Fruit fly (Drosophila melanogaster): Measurements from ENCODE around the gene C3G.
A peak's percentile ranks its signal among the peaks of the same experiment; 100 is the strongest.

The C3G gene

dm6 chrX:6804485-6805295 is 1.3 kb upstream of the C3G start (continued):
- TF ChIP-seq gcm2 (GFP tag; optimal IDR thresholded peaks at IDR 0.05) (no peak), gsb (GFP tag; IDR thresholded peaks at IDR 0.05) (peak; percentile 46; the same call in 1 of the 2 replicates), CG11695 (GFP tag; IDR thresholded peaks at IDR 0.05) (peak; percentile 79), CG33557 (GFP tag; optimal IDR thresholded peaks at IDR 0.05) (peak; percentile 45), CG13287 (GFP tag; IDR thresholded peaks at IDR 0.05; ENCODE audit: partially characterized antibody) (no peak), Camta (GFP tag; optimal IDR thresholded peaks at IDR 0.05) (peak; percentile 39), CG8359 (GFP tag; optimal IDR thresholded peaks at IDR 0.05; ENCODE audit: borderline replicate concordance) (no peak), Neu2 (GFP tag; optimal IDR thresholded peaks at IDR 0.05; ENCODE audit: borderline replicate concordance) (no peak), danr (GFP tag; IDR thresholded peaks at IDR 0.05) (0 out of 2 replicates have a peak, but pooled peaks have one; percentile 47), Bgb (GFP tag; IDR thresholded peaks at IDR 0.05; ENCODE audit: partially characterized antibody) (no peak), slbo (GFP tag; IDR thresholded peaks at IDR 0.05) (peak; percentile 88), grau (tag; optimal IDR thresholded peaks at IDR 0.05) (peak; percentile 98), CG6254 (GFP tag; optimal IDR thresholded peaks at IDR 0.05) (no peak), CG11085 (GFP tag; IDR thresholded peaks at IDR 0.05) (peak; percentile 73), CG10274 (GFP tag; optimal IDR thresholded peaks at IDR 0.05) (peak; percentile 20), corto (GFP tag; optimal IDR thresholded peaks at IDR 0.05) (peak; percentile 93), CG10959 (GFP tag; IDR thresholded peaks at IDR 0.05) (peak; percentile 86), lov (optimal IDR thresholded peaks at IDR 0.05) (no peak), lov (GFP tag; IDR thresholded peaks at IDR 0.05) (peak; percentile 87; the same call in 2 of the 3 replicates), CG6854 (GFP tag; optimal IDR thresholded peaks at IDR 0.05) (peak; percentile 53), lmd (GFP tag; IDR thresholded peaks at IDR 0.05) (peak; percentile 81), CG13296 (GFP tag; optimal IDR thresholded peaks at IDR 0.05) (peak; percentile 61), lab (GFP tag; optimal IDR thresholded peaks at IDR 0.05) (peak; percentile 88), lola (GFP tag; optimal IDR thresholded peaks at IDR 0.05) (peak in 1 of 3 experiments; percentile 73), NFAT (GFP tag; IDR thresholded peaks at IDR 0.05) (peak; percentile 84), fd96Cb (tag; optimal IDR thresholded peaks at IDR 0.05) (peak; percentile 74), Gsc (GFP tag; IDR thresholded peaks at IDR 0.05) (peak; percentile 67; the same call in 1 of the 2 replicates), z (GFP tag; IDR thresholded peaks at IDR 0.05) (no peak), en (GFP tag; optimal IDR thresholded peaks at IDR 0.05) (no peak), CG1024 (GFP tag; IDR thresholded peaks at IDR 0.05) (peak; percentile 83), B-H2 (GFP tag; optimal IDR thresholded peaks at IDR 0.05) (peak; percentile 37), nau (GFP tag; optimal IDR thresholded peaks at IDR 0.05) (no peak), peb (GFP tag; IDR thresholded peaks at IDR 0.05) (peak; percentile 56; the same call in 1 of the 2 replicates), CG32767 (GFP tag; IDR thresholded peaks at IDR 0.05) (peak; percentile 74), CG30403 (GFP tag; optimal IDR thresholded peaks at IDR 0.05) (peak; percentile 78), Dip3 (GFP tag; optimal IDR thresholded peaks at IDR 0.05) (peak; percentile 82), CG10147 (GFP tag; optimal IDR thresholded peaks at IDR 0.05) (peak; percentile 49), gem (tag; optimal IDR thresholded peaks at IDR 0.05) (peak; percentile 86), jing (GFP tag; optimal IDR thresholded peaks at IDR 0.05) (peak; percentile 64), Xrp1 (GFP tag; IDR thresholded peaks at IDR 0.05) (peak; percentile 90), her (GFP tag; optimal IDR thresholded peaks at IDR 0.05) (peak; percentile 59), gsb-n (tag; optimal IDR thresholded peaks at IDR 0.05) (no peak), cg (GFP tag; optimal IDR thresholded peaks at IDR 0.05) (peak; percentile 34), Nf-YB (GFP tag; optimal IDR thresholded peaks at IDR 0.05) (peak; percentile 36), CG14860 (GFP tag; IDR thresholded peaks at IDR 0.05; ENCODE audit: partially characterized antibody) (no peak), knrl (GFP tag; IDR thresholded peaks at IDR 0.05; ENCODE audit: partially characterized antibody) (no peak), sr (GFP tag; IDR thresholded peaks at IDR 0.05) (peak; percentile 50; the same call in 1 of the 3 replicates), Ravus (GFP tag; IDR thresholded peaks at IDR 0.05) (peak; percentile 49)

All from whole organism, embryonic.